Fruit fly (Drosophila melanogaster) whole organism, embryonic: ENCODE results near the gene beat-IIa.

Experiments used
- Bdp1 ChIP-seq: fragments of 200-800 bp; sonication (Bioruptor generic); optimal IDR thresholded peaks from 3 replicates; lab custom pipeline; 2016; ENCODE audit warnings: missing biosample characterization, missing genetic modification characterization
- Blimp-1 ChIP-seq: fragments of 200-800 bp; sonication (Bioruptor generic); optimal IDR thresholded peaks from 3 replicates; lab custom pipeline; 2018; ENCODE audit warnings: missing biosample characterization, missing genetic modification characterization, mild to moderate bottlenecking, moderate library complexity, missing genetic modification reagents
- CG10543 ChIP-seq: fragments of 200-800 bp; sonication (Bioruptor generic); optimal IDR thresholded peaks from 3 replicates; lab custom pipeline; 2017; ENCODE audit warnings: missing biosample characterization, mild to moderate bottlenecking, missing genetic modification characterization, moderate library complexity
- CG12104 ChIP-seq: fragments of 200-800 bp; sonication (Bioruptor generic); optimal IDR thresholded peaks from 3 replicates; lab custom pipeline; 2016; ENCODE audit warnings: missing biosample characterization, missing genetic modification characterization
- CG12299 ChIP-seq: fragments of 200-800 bp; sonication (Bioruptor generic); optimal IDR thresholded peaks from 2 replicates; lab custom pipeline; 2018; ENCODE audit warnings: missing biosample characterization, mild to moderate bottlenecking, missing genetic modification characterization
- CG13287 ChIP-seq: fragments of 200-800 bp; sonication (Bioruptor generic); IDR thresholded peaks from 2 replicates; pipeline ENCODE4 v1.3.6; 2022; ENCODE audit warnings: missing biosample characterization, missing genetic modification characterization; ENCODE audit not compliant: partially characterized antibody
- CG14050 ChIP-seq: fragments of 200-800 bp; sonication (Bioruptor generic); IDR thresholded peaks from 3 replicates; pipeline ENCODE4 v1.3.6; 2022; ENCODE audit warnings: missing biosample characterization, missing genetic modification characterization
- CG1603 ChIP-seq: fragments of 200-800 bp; sonication (Bioruptor generic); optimal IDR thresholded peaks from 2 replicates; lab custom pipeline; 2019; ENCODE audit warnings: missing biosample characterization, mild to moderate bottlenecking, missing genetic modification characterization, moderate library complexity
- CG17186 ChIP-seq: fragments of 200-800 bp; sonication (Bioruptor generic); optimal IDR thresholded peaks from 3 replicates; lab custom pipeline; 2017; ENCODE audit warnings: missing biosample characterization, missing genetic modification reagents, missing genetic modification characterization
- CG17361 ChIP-seq: fragments of 200-800 bp; sonication (Bioruptor generic); IDR thresholded peaks from 3 replicates; pipeline ENCODE4 v1.3.6; 2022; ENCODE audit warnings: missing biosample characterization, missing genetic modification characterization
- CG1832 ChIP-seq: fragments of 200-800 bp; sonication (Bioruptor generic); optimal IDR thresholded peaks from 2 replicates; lab custom pipeline; 2017; ENCODE audit warnings: missing biosample characterization, mild to moderate bottlenecking, missing genetic modification characterization, inconsistent platforms
- CG18619 ChIP-seq: fragments of 200-800 bp; sonication (Bioruptor generic); optimal IDR thresholded peaks from 3 replicates; lab custom pipeline; 2017; ENCODE audit warnings: missing biosample characterization, mild to moderate bottlenecking, missing genetic modification characterization
- CG3163 ChIP-seq: fragments of 200-800 bp; sonication (Bioruptor generic); optimal IDR thresholded peaks from 3 replicates; lab custom pipeline; 2016; ENCODE audit warnings: missing biosample characterization, missing genetic modification characterization
- CG33213 ChIP-seq: fragments of 200-800 bp; sonication (Bioruptor generic); optimal IDR thresholded peaks from 3 replicates; lab custom pipeline; 2016; ENCODE audit warnings: missing biosample characterization, missing genetic modification characterization
- CG33557 ChIP-seq: fragments of 200-800 bp; sonication (Bioruptor generic); optimal IDR thresholded peaks from 2 replicates; lab custom pipeline; 2019; ENCODE audit warnings: missing biosample characterization, mild to moderate bottlenecking, missing genetic modification characterization, moderate library complexity
- CG43689 ChIP-seq: fragments of 200-800 bp; sonication (Bioruptor generic); IDR thresholded peaks from 2 replicates; pipeline ENCODE4 v1.3.6; 2022; ENCODE audit warnings: missing biosample characterization, missing genetic modification characterization
- CG4424 ChIP-seq: fragments of 200-800 bp; sonication (Bioruptor generic); optimal IDR thresholded peaks from 3 replicates; lab custom pipeline; 2016; ENCODE audit warnings: missing biosample characterization, missing genetic modification characterization
- CG7271 ChIP-seq: fragments of 200-800 bp; sonication (Bioruptor generic); optimal IDR thresholded peaks from 2 replicates; lab custom pipeline; 2018; ENCODE audit warnings: missing biosample characterization, mild to moderate bottlenecking, missing genetic modification characterization, moderate library complexity
- CG7928 ChIP-seq: fragments of 200-800 bp; sonication (Bioruptor generic); optimal IDR thresholded peaks from 2 replicates; lab custom pipeline; 2017; ENCODE audit warnings: missing biosample characterization, mild to moderate bottlenecking, missing genetic modification characterization
- CG8388 ChIP-seq: fragments of 200-800 bp; sonication (Bioruptor generic); optimal IDR thresholded peaks from 2 replicates; lab custom pipeline; 2019; ENCODE audit warnings: missing biosample characterization, mild to moderate bottlenecking, missing genetic modification characterization, moderate library complexity
- CG9797 ChIP-seq: fragments of 200-800 bp; sonication (Bioruptor generic); optimal IDR thresholded peaks from 3 replicates; lab custom pipeline; 2018; ENCODE audit warnings: missing biosample characterization, mild to moderate bottlenecking, missing genetic modification characterization
- Deaf1 ChIP-seq: fragments of 200-800 bp; optimal IDR thresholded peaks from 3 replicates; lab custom pipeline; 2019; ENCODE audit warnings: missing biosample characterization, mild to moderate bottlenecking, missing genetic modification characterization, moderate library complexity
- Doc3 ChIP-seq: fragments of 200-800 bp; sonication (Bioruptor generic); IDR thresholded peaks from 3 replicates; pipeline ENCODE4 v1.3.6; 2022; ENCODE audit warnings: missing biosample characterization, missing genetic modification characterization; ENCODE audit not compliant: partially characterized antibody
- ERR ChIP-seq: fragments of 200-800 bp; sonication (Bioruptor generic); optimal IDR thresholded peaks from 2 replicates; lab custom pipeline; 2016; ENCODE audit warnings: missing biosample characterization, missing genetic modification characterization
- Ets65A ChIP-seq: fragments of 200-800 bp; sonication (Bioruptor generic); peaks from one replicate; lab custom pipeline; 2016; ENCODE audit warnings: missing biosample characterization, missing genetic modification characterization
- Ets97D ChIP-seq: fragments of 200-800 bp; sonication (Bioruptor generic); optimal IDR thresholded peaks from 3 replicates; lab custom pipeline; 2016; ENCODE audit warnings: missing biosample characterization, missing genetic modification characterization
- Fer2 ChIP-seq: fragments of 200-800 bp; sonication (Bioruptor generic); optimal IDR thresholded peaks from 2 replicates; lab custom pipeline; 2018; ENCODE audit warnings: missing biosample characterization, mild to moderate bottlenecking, missing genetic modification characterization, moderate library complexity
- H15 ChIP-seq: fragments of 200-800 bp; sonication (Bioruptor generic); IDR thresholded peaks from 3 replicates; pipeline ENCODE4 v1.3.6; 2022; ENCODE audit warnings: missing biosample characterization, missing genetic modification characterization
- H2.0 ChIP-seq: fragments of 200-800 bp; sonication (Bioruptor generic); IDR thresholded peaks from 2 replicates; pipeline ENCODE4 v1.3.6; 2022; ENCODE audit warnings: missing biosample characterization, missing genetic modification characterization
- Hr78 ChIP-seq, 2 experiments: fragments of 200-800 bp in 1 of 2; fragments of >200 bp in 1 of 2; sonication (Bioruptor generic) in 1 of 2; optimal IDR thresholded peaks; 2 replicates each; lab custom pipeline; 2017 to 2019; ENCODE audit warnings: missing biosample characterization in 2 of 2, missing genetic modification characterization in 2 of 2, mild to moderate bottlenecking in 1 of 2, moderate library complexity in 1 of 2
- Neu2 ChIP-seq: fragments of 200-800 bp; sonication (Bioruptor generic); optimal IDR thresholded peaks from 3 replicates; lab custom pipeline; 2016; ENCODE audit warnings: missing biosample characterization, missing genetic modification characterization, borderline replicate concordance
- Nf-YC ChIP-seq: fragments of 200-800 bp; optimal IDR thresholded peaks from 3 replicates; lab custom pipeline; 2019; ENCODE audit warnings: missing biosample characterization, mild to moderate bottlenecking, missing genetic modification characterization, moderate library complexity
- Scr ChIP-seq: fragments of 200-800 bp; sonication (Bioruptor generic); IDR thresholded peaks from 2 replicates; pipeline ENCODE4 v1.3.6; 2022; ENCODE audit warnings: missing biosample characterization, missing genetic modification characterization; ENCODE audit not compliant: partially characterized antibody
- Trl ChIP-seq, 3 experiments: fragments of >200 bp in 2 of 3; fragments of 200-800 bp in 1 of 3; sonication (Bioruptor generic) in 1 of 3; optimal IDR thresholded peaks; 2 replicates in 1 of 3; 3 replicates in 2 of 3; lab custom pipeline; 2016 to 2017; ENCODE audit warnings: missing biosample characterization in 1 of 3, missing genetic modification characterization in 1 of 3
- Vsx1 ChIP-seq: fragments of 200-800 bp; sonication (Bioruptor generic); optimal IDR thresholded peaks from 2 replicates; lab custom pipeline; 2017; ENCODE audit warnings: missing biosample characterization, mild to moderate bottlenecking, missing genetic modification characterization, missing genetic modification reagents
- ato ChIP-seq: fragments of 200-800 bp; sonication (Bioruptor generic); IDR thresholded peaks from 2 replicates; pipeline ENCODE4 v1.3.6; 2022; ENCODE audit warnings: missing biosample characterization, missing genetic modification characterization; ENCODE audit not compliant: partially characterized antibody
- chinmo ChIP-seq: fragments of 200-800 bp; sonication (Bioruptor generic); IDR thresholded peaks from 4 replicates; pipeline ENCODE4 v1.3.6; 2022; ENCODE audit warnings: missing biosample characterization, missing genetic modification characterization; ENCODE audit not compliant: partially characterized antibody
- dm ChIP-seq: fragments of 200-800 bp; sonication (Bioruptor generic); optimal IDR thresholded peaks from 3 replicates; lab custom pipeline; 2016; ENCODE audit warnings: missing biosample characterization, missing genetic modification characterization
- eve ChIP-seq, 2 experiments: fragments of >200 bp; optimal IDR thresholded peaks; 2 replicates each; lab custom pipeline; 2017; ENCODE audit warnings: missing biosample characterization in 2 of 2, missing genetic modification characterization in 2 of 2
- exex ChIP-seq: fragments of 200-800 bp; sonication (Bioruptor generic); optimal IDR thresholded peaks from 4 replicates; lab custom pipeline; 2018; ENCODE audit warnings: missing biosample characterization, mild to moderate bottlenecking, missing genetic modification characterization, moderate library complexity
- eyg ChIP-seq: fragments of 200-800 bp; sonication (Bioruptor generic); optimal IDR thresholded peaks from 3 replicates; lab custom pipeline; 2016; ENCODE audit warnings: missing biosample characterization, missing genetic modification characterization
- fd96Cb ChIP-seq: fragments of 200-800 bp; sonication (Bioruptor generic); optimal IDR thresholded peaks from 2 replicates; lab custom pipeline; 2018; ENCODE audit warnings: missing biosample characterization, mild to moderate bottlenecking, missing genetic modification characterization, moderate library complexity
- grn ChIP-seq: fragments of 200-800 bp; sonication (Bioruptor generic); optimal IDR thresholded peaks from 3 replicates; lab custom pipeline; 2017; ENCODE audit warnings: missing biosample characterization, missing genetic modification characterization
- gsb ChIP-seq: fragments of 200-800 bp; sonication (Bioruptor generic); IDR thresholded peaks from 2 replicates; pipeline ENCODE4 v1.3.6; 2022; ENCODE audit warnings: missing biosample characterization, missing genetic modification characterization
- hth ChIP-seq: fragments of >200 bp; optimal IDR thresholded peaks from 2 replicates; lab custom pipeline; 2017; ENCODE audit warnings: inconsistent platforms
- kay ChIP-seq: fragments of 200-800 bp; sonication (Bioruptor generic); optimal IDR thresholded peaks from 2 replicates; lab custom pipeline; 2016; ENCODE audit warnings: missing biosample characterization, missing genetic modification characterization
- nmo ChIP-seq: fragments of 200-800 bp; sonication (Bioruptor generic); optimal IDR thresholded peaks from 2 replicates; lab custom pipeline; 2018; ENCODE audit warnings: missing biosample characterization, mild to moderate bottlenecking, missing genetic modification characterization, moderate library complexity
- sr ChIP-seq: fragments of 200-800 bp; sonication (Bioruptor generic); IDR thresholded peaks from 3 replicates; pipeline ENCODE4 v1.3.6; 2022; ENCODE audit warnings: missing biosample characterization, missing genetic modification characterization
- ssp ChIP-seq: fragments of 200-800 bp; sonication (Bioruptor generic); IDR thresholded peaks from 2 replicates; pipeline ENCODE4 v1.3.6; 2022; ENCODE audit warnings: missing biosample characterization, missing genetic modification characterization
- stwl ChIP-seq: fragments of 200-800 bp; sonication (Bioruptor generic); optimal IDR thresholded peaks from 3 replicates; lab custom pipeline; 2018; ENCODE audit warnings: missing biosample characterization, mild to moderate bottlenecking, missing genetic modification characterization, moderate library complexity
- wek ChIP-seq: fragments of 200-800 bp; sonication (Bioruptor generic); optimal IDR thresholded peaks from 3 replicates; lab custom pipeline; 2018; ENCODE audit warnings: missing biosample characterization, mild to moderate bottlenecking, missing genetic modification characterization, moderate library complexity

The beat-IIa gene

dm6 chr3R:17377503-17377902, 11.6 kb upstream of the beat-IIa start (continued):
- TF ChIP-seq sr (GFP tag; lab: Robert Waterston, UW), result 0 out of 3 replicates have a peak, but pooled peaks have one; percentile 25
- TF ChIP-seq CG33557 (GFP tag; lab: Kevin White, UChicago), result no peak
- no peak for TF ChIP-seq ato (GFP tag; lab: Robert Waterston, UW)
- no peak for TF ChIP-seq Doc3 (GFP tag; lab: Robert Waterston, UW)
- TF ChIP-seq CG1832 (GFP tag; lab: Kevin White, UChicago), result no peak
- TF ChIP-seq CG14050 (GFP tag; lab: Robert Waterston, UW), result no peak
- no peak for TF ChIP-seq CG18619
- no peak for TF ChIP-seq CG10543 (GFP tag; lab: Kevin White, UChicago)
- TF ChIP-seq grn, result no peak
- TF ChIP-seq CG17186 (GFP tag; lab: Kevin White, UChicago), result no peak
- no peak for TF ChIP-seq Ets97D (GFP tag; lab: Kevin White, UChicago)
- peak; percentile 37 for TF ChIP-seq Nf-YC (tag; lab: Kevin White, UChicago)
- TF ChIP-seq wek (GFP tag; lab: Kevin White, UChicago), result no peak
- no peak for TF ChIP-seq dm
- no peak for TF ChIP-seq CG33213
- peak; percentile 16; the same call in 1 of the 2 replicates for TF ChIP-seq CG13287 (GFP tag; lab: Robert Waterston, UW)
- TF ChIP-seq H2.0 (GFP tag; lab: Robert Waterston, UW), result no peak
- TF ChIP-seq Ets65A (GFP tag; lab: Kevin White, UChicago), result peak; percentile 2
- TF ChIP-seq CG12104 (GFP tag; lab: Kevin White, UChicago), result no peak
- peak in 1 of 2 experiments; percentile 37 for TF ChIP-seq Hr78 (GFP tag; optimal IDR thresholded peaks at IDR 0.05; lab: Kevin White, UChicago)
- no peak for TF ChIP-seq Scr (GFP tag; lab: Robert Waterston, UW)
- TF ChIP-seq chinmo, result peak; percentile 92
- peak; percentile 75 for TF ChIP-seq Deaf1 (tag; lab: Kevin White, UChicago)
- TF ChIP-seq Neu2, result no peak
- TF ChIP-seq exex (tag; lab: Kevin White, UChicago), result no peak
- no peak for TF ChIP-seq Vsx1 (GFP tag; lab: Kevin White, UChicago)
- TF ChIP-seq Blimp-1 (GFP tag; lab: Kevin White, UChicago), result peak; percentile 97
- TF ChIP-seq Trl (optimal IDR thresholded peaks at IDR 0.05; lab: Kevin White, UChicago), result peak; percentile 64 to 75
- TF ChIP-seq Trl (GFP tag; optimal IDR thresholded peaks at IDR 0.05; lab: Kevin White, UChicago), result no peak
- no peak for TF ChIP-seq H15 (GFP tag; lab: Robert Waterston, UW)
- TF ChIP-seq ssp (GFP tag; lab: Robert Waterston, UW), result no peak

dm6 chr3R:17371094-17371493, 5.2 kb upstream of the beat-IIa start:
- TF ChIP-seq eyg (GFP tag; lab: Kevin White, UChicago) (no peak), fd96Cb (tag; lab: Kevin White, UChicago) (peak; percentile 8), CG1603 (no peak), kay (GFP tag; lab: Kevin White, UChicago) (no peak), CG7271 (no peak), stwl (no peak), CG4424 (GFP tag; lab: Kevin White, UChicago) (no peak), CG8388 (GFP tag; lab: Kevin White, UChicago) (no peak), CG12299 (no peak), Bdp1 (GFP tag; lab: Kevin White, UChicago) (no peak), CG3163 (GFP tag; lab: Kevin White, UChicago) (no peak), CG43689 (no peak), gsb (GFP tag; lab: Robert Waterston, UW) (no peak), ERR (GFP tag; lab: Kevin White, UChicago) (no peak), CG17361 (GFP tag; lab: Robert Waterston, UW) (no peak), nmo (GFP tag; lab: Kevin White, UChicago) (peak; percentile 2), CG1832 (GFP tag; lab: Kevin White, UChicago) (no peak), hth (lab: Kevin White, UChicago) (no peak), eve (GFP tag; optimal IDR thresholded peaks at IDR 0.05; lab: Kevin White, UChicago) (no peak), CG9797 (GFP tag; lab: Kevin White, UChicago) (no peak), Fer2 (tag; lab: Kevin White, UChicago) (no peak), CG7928 (GFP tag; lab: Kevin White, UChicago) (no peak)
